Fruit fly (Drosophila melanogaster) S2 (cell line): Measurements from ENCODE around the gene drm.

Experiments used
- CG8478 ChIP-seq: fragments of >200 bp; optimal IDR thresholded peaks from 2 replicates; lab custom pipeline; 2018
- CTCF ChIP-seq, 2 experiments: fragments of >200 bp; optimal IDR thresholded peaks; 2 replicates each; lab custom pipeline; 2018

DNA sequence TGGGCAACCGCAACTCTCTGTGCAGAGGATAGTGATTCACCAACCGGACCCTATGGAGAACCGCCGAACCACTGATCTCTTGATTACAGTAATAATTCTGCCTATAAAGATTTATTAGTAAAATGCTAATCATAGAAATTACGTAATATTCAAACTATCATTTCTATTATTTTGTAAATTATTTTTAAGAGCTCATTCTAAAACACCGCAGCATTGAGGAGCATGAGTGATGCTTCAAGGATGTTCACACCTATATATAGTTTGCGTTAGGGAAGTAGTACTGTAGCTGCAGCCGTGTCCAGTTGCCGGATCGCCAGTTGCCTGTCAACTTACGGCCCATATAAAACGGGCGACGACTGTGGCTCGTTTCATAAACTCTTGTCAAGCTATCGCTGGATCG, 18.4 kb downstream of the drm start:
- TF ChIP-seq CG8478 (lab: Kevin White, UChicago): no peak
- no peak for TF ChIP-seq CTCF (optimal IDR thresholded peaks at IDR 0.05; lab: Kevin White, UChicago)
